Fruit fly (Drosophila melanogaster) whole organism, embryonic: Measurements from ENCODE around the gene Sps2.

ENCODE experiments used
- Antp ChIP-seq: fragments of 200-800 bp; sonication (Bioruptor generic); optimal IDR thresholded peaks from 3 replicates; lab custom pipeline; 2016; ENCODE audit warnings: missing biosample characterization, missing genetic modification characterization
- Atf6 ChIP-seq: fragments of 200-800 bp; sonication (Bioruptor generic); IDR thresholded peaks from 2 replicates; pipeline ENCODE4 v1.3.6; 2022; ENCODE audit warnings: missing biosample characterization, missing genetic modification characterization
- BEAF-32 ChIP-seq: fragments of 200-800 bp; sonication (Bioruptor generic); optimal IDR thresholded peaks from 3 replicates; lab custom pipeline; 2017; ENCODE audit warnings: missing biosample characterization, missing genetic modification characterization, mild to moderate bottlenecking, moderate library complexity, missing genetic modification reagents
- Bteb2 ChIP-seq: fragments of 200-800 bp; sonication (Bioruptor generic); optimal IDR thresholded peaks from 2 replicates; lab custom pipeline; 2016; ENCODE audit warnings: missing biosample characterization, missing genetic modification characterization
- CG10147 ChIP-seq: fragments of 200-800 bp; sonication (Bioruptor generic); optimal IDR thresholded peaks from 2 replicates; lab custom pipeline; 2019; ENCODE audit warnings: missing biosample characterization, mild to moderate bottlenecking, missing genetic modification characterization, moderate library complexity
- CG10274 ChIP-seq: fragments of 200-800 bp; sonication (Bioruptor generic); optimal IDR thresholded peaks from 3 replicates; lab custom pipeline; 2017; ENCODE audit warnings: missing biosample characterization, mild to moderate bottlenecking, missing genetic modification characterization
- CG10462 ChIP-seq: fragments of 200-800 bp; sonication (Bioruptor generic); optimal IDR thresholded peaks from 2 replicates; lab custom pipeline; 2016; ENCODE audit warnings: missing biosample characterization, missing genetic modification characterization
- CG12299 ChIP-seq: fragments of 200-800 bp; sonication (Bioruptor generic); optimal IDR thresholded peaks from 2 replicates; lab custom pipeline; 2018; ENCODE audit warnings: missing biosample characterization, mild to moderate bottlenecking, missing genetic modification characterization
- CG12659 ChIP-seq: fragments of 200-800 bp; sonication (Bioruptor generic); optimal IDR thresholded peaks from 3 replicates; lab custom pipeline; 2017; ENCODE audit warnings: mild to moderate bottlenecking, missing biosample characterization, missing genetic modification reagents, missing genetic modification characterization
- CG13123 ChIP-seq: fragments of 200-800 bp; sonication (Bioruptor generic); optimal IDR thresholded peaks from 2 replicates; lab custom pipeline; 2016; ENCODE audit warnings: missing biosample characterization, missing genetic modification characterization
- CG1529 ChIP-seq: fragments of 200-800 bp; sonication (Bioruptor generic); optimal IDR thresholded peaks from 3 replicates; lab custom pipeline; 2018; ENCODE audit warnings: missing biosample characterization, missing genetic modification characterization
- CG15601 ChIP-seq: fragments of 200-800 bp; sonication (Bioruptor generic); optimal IDR thresholded peaks from 3 replicates; lab custom pipeline; 2019; ENCODE audit warnings: missing biosample characterization, mild to moderate bottlenecking, missing genetic modification characterization, moderate library complexity
- CG18011 ChIP-seq: fragments of 200-800 bp; sonication (Bioruptor generic); optimal IDR thresholded peaks from 2 replicates; lab custom pipeline; 2017; ENCODE audit warnings: missing biosample characterization, missing genetic modification characterization, mild to moderate bottlenecking, moderate library complexity, missing genotype
- CG30403 ChIP-seq: fragments of 200-800 bp; sonication (Bioruptor generic); optimal IDR thresholded peaks from 3 replicates; lab custom pipeline; 2016; ENCODE audit warnings: missing biosample characterization, missing genetic modification characterization
- CG32772 ChIP-seq: fragments of 200-800 bp; sonication (Bioruptor generic); IDR thresholded peaks from 2 replicates; pipeline ENCODE4 v1.3.6; 2022; ENCODE audit warnings: missing biosample characterization, missing genetic modification characterization
- CG3838 ChIP-seq: fragments of 200-800 bp; sonication (Bioruptor generic); optimal IDR thresholded peaks from 3 replicates; lab custom pipeline; 2016; ENCODE audit warnings: missing biosample characterization, missing genetic modification characterization
- CG6791 ChIP-seq: fragments of 200-800 bp; sonication (Bioruptor generic); IDR thresholded peaks from 3 replicates; pipeline ENCODE4 v1.3.6; 2022; ENCODE audit warnings: missing biosample characterization, missing genetic modification characterization; ENCODE audit not compliant: partially characterized antibody
- CG7357 ChIP-seq: fragments of 200-800 bp; sonication (Bioruptor generic); IDR thresholded peaks from 3 replicates; pipeline ENCODE4 v1.3.6; 2022; ENCODE audit warnings: missing biosample characterization, missing genetic modification characterization
- CG7372 ChIP-seq: fragments of 200-800 bp; sonication (Bioruptor generic); IDR thresholded peaks from 2 replicates; pipeline ENCODE4 v1.3.6; 2022; ENCODE audit warnings: missing biosample characterization, missing genetic modification characterization
- CG9609 ChIP-seq: fragments of 200-800 bp; sonication (Bioruptor generic); optimal IDR thresholded peaks from 3 replicates; lab custom pipeline; 2016; ENCODE audit warnings: missing biosample characterization, missing genetic modification characterization
- Dip2 ChIP-seq: fragments of 200-800 bp; sonication (Bioruptor generic); IDR thresholded peaks from 2 replicates; pipeline ENCODE4 v1.3.6; 2022; ENCODE audit warnings: missing biosample characterization, missing genetic modification characterization
- Doc3 ChIP-seq: fragments of 200-800 bp; sonication (Bioruptor generic); IDR thresholded peaks from 3 replicates; pipeline ENCODE4 v1.3.6; 2022; ENCODE audit warnings: missing biosample characterization, missing genetic modification characterization; ENCODE audit not compliant: partially characterized antibody
- ERR ChIP-seq: fragments of 200-800 bp; sonication (Bioruptor generic); optimal IDR thresholded peaks from 2 replicates; lab custom pipeline; 2016; ENCODE audit warnings: missing biosample characterization, missing genetic modification characterization
- Med ChIP-seq: fragments of 200-800 bp; sonication (Bioruptor generic); peaks from one replicate; lab custom pipeline; 2016; ENCODE audit warnings: missing biosample characterization, missing genetic modification characterization, mild to moderate bottlenecking, inconsistent platforms, moderate library complexity
- Myb ChIP-seq: fragments of 200-800 bp; sonication (Bioruptor generic); optimal IDR thresholded peaks from 2 replicates; lab custom pipeline; 2016; ENCODE audit warnings: missing biosample characterization, missing genetic modification characterization
- Usf ChIP-seq: fragments of 200-800 bp; sonication (Bioruptor generic); optimal IDR thresholded peaks from 2 replicates; lab custom pipeline; 2017; ENCODE audit warnings: missing genotype, missing biosample characterization, missing genetic modification characterization
- ac ChIP-seq: fragments of 200-800 bp; sonication (Bioruptor generic); optimal IDR thresholded peaks from 3 replicates; lab custom pipeline; 2017; ENCODE audit warnings: missing biosample characterization, mild to moderate bottlenecking, missing genetic modification characterization
- ap ChIP-seq: fragments of 200-800 bp; sonication (Bioruptor generic); IDR thresholded peaks from 2 replicates; pipeline ENCODE4 v1.3.6; 2022; ENCODE audit warnings: missing biosample characterization, missing genetic modification characterization
- bbx ChIP-seq: fragments of 200-800 bp; sonication (Bioruptor generic); IDR thresholded peaks from 2 replicates; pipeline ENCODE4 v1.3.6; 2022; ENCODE audit warnings: missing biosample characterization, missing genetic modification characterization; ENCODE audit not compliant: partially characterized antibody
- bcd ChIP-seq: fragments of 200-800 bp; sonication (Bioruptor generic); optimal IDR thresholded peaks from 2 replicates; lab custom pipeline; 2017; ENCODE audit warnings: missing biosample characterization, mild to moderate bottlenecking, missing genetic modification characterization
- chinmo ChIP-seq: fragments of 200-800 bp; sonication (Bioruptor generic); IDR thresholded peaks from 4 replicates; pipeline ENCODE4 v1.3.6; 2022; ENCODE audit warnings: missing biosample characterization, missing genetic modification characterization; ENCODE audit not compliant: partially characterized antibody
- chm ChIP-seq: fragments of 200-800 bp; sonication (Bioruptor generic); IDR thresholded peaks from 2 replicates; pipeline ENCODE4 v1.3.6; 2022; ENCODE audit warnings: missing biosample characterization, missing genetic modification characterization
- croc ChIP-seq: fragments of 200-800 bp; sonication (Bioruptor generic); conservative IDR thresholded peaks from 3 replicates; pipeline ENCODE4 v1.3.6; 2022; ENCODE audit warnings: missing biosample characterization, missing genetic modification characterization
- eve ChIP-seq, 2 experiments: fragments of >200 bp; optimal IDR thresholded peaks; 2 replicates each; lab custom pipeline; 2017; ENCODE audit warnings: missing biosample characterization in 2 of 2, missing genetic modification characterization in 2 of 2
- fu2 ChIP-seq: fragments of 200-800 bp; sonication (Bioruptor generic); optimal IDR thresholded peaks from 2 replicates; lab custom pipeline; 2016; ENCODE audit warnings: missing biosample characterization, missing genetic modification characterization
- gcm2 ChIP-seq: fragments of 200-800 bp; sonication (Bioruptor generic); optimal IDR thresholded peaks from 2 replicates; lab custom pipeline; 2016; ENCODE audit warnings: missing biosample characterization, missing genetic modification characterization
- p53 ChIP-seq: fragments of 200-800 bp; sonication (Bioruptor generic); optimal IDR thresholded peaks from 2 replicates; lab custom pipeline; 2016; ENCODE audit warnings: missing biosample characterization, missing genetic modification characterization
- pnt ChIP-seq: fragments of 200-800 bp; sonication (Bioruptor generic); optimal IDR thresholded peaks from 3 replicates; lab custom pipeline; 2016; ENCODE audit warnings: missing biosample characterization, missing genetic modification characterization
- pum ChIP-seq: fragments of 200-800 bp; sonication (Bioruptor generic); optimal IDR thresholded peaks from 2 replicates; lab custom pipeline; 2016; ENCODE audit warnings: missing biosample characterization, missing genetic modification characterization
- run ChIP-seq: fragments of 200-800 bp; sonication (Bioruptor generic); optimal IDR thresholded peaks from 3 replicates; lab custom pipeline; 2018; ENCODE audit warnings: missing biosample characterization, mild to moderate bottlenecking, missing genetic modification characterization
- salm ChIP-seq: fragments of 200-800 bp; sonication (Bioruptor generic); optimal IDR thresholded peaks from 2 replicates; lab custom pipeline; 2018; ENCODE audit warnings: missing biosample characterization, mild to moderate bottlenecking, missing genetic modification characterization
- sens-2 ChIP-seq: fragments of 200-800 bp; sonication (Bioruptor generic); IDR thresholded peaks from 2 replicates; pipeline ENCODE4 v1.3.6; 2022; ENCODE audit warnings: missing biosample characterization, missing genetic modification characterization
- seq ChIP-seq: fragments of 200-800 bp; sonication (Bioruptor generic); IDR thresholded peaks from 2 replicates; pipeline ENCODE4 v1.3.6; 2022; ENCODE audit warnings: missing biosample characterization, missing genetic modification characterization
- shn ChIP-seq: fragments of 200-800 bp; sonication (Bioruptor generic); optimal IDR thresholded peaks from 3 replicates; lab custom pipeline; 2016; ENCODE audit warnings: missing biosample characterization, missing genetic modification characterization
- slp2 ChIP-seq: fragments of 200-800 bp; sonication (Bioruptor generic); optimal IDR thresholded peaks from 2 replicates; lab custom pipeline; 2016; ENCODE audit warnings: missing biosample characterization, missing genetic modification characterization
- so ChIP-seq: fragments of 200-800 bp; sonication (Bioruptor generic); IDR thresholded peaks from 3 replicates; pipeline ENCODE4 v1.3.6; 2022; ENCODE audit warnings: missing biosample characterization, missing genetic modification characterization
- trem ChIP-seq: fragments of 200-800 bp; optimal IDR thresholded peaks from 3 replicates; lab custom pipeline; 2019; ENCODE audit warnings: missing biosample characterization, mild to moderate bottlenecking, missing genetic modification characterization, moderate library complexity
- twi ChIP-seq: fragments of 200-800 bp; optimal IDR thresholded peaks from 2 replicates; lab custom pipeline; 2019; ENCODE audit warnings: missing biosample characterization, mild to moderate bottlenecking, missing genetic modification characterization, moderate library complexity
- vfl ChIP-seq: fragments of 200-800 bp; sonication (Bioruptor generic); optimal IDR thresholded peaks from 2 replicates; lab custom pipeline; 2016; ENCODE audit warnings: missing biosample characterization, missing genetic modification characterization
- vnd ChIP-seq: fragments of 200-800 bp; sonication (Bioruptor generic); IDR thresholded peaks from 3 replicates; pipeline ENCODE4 v1.3.6; 2022; ENCODE audit warnings: missing biosample characterization, missing genetic modification characterization; ENCODE audit not compliant: partially characterized antibody

Sps2 gene

DNA sequence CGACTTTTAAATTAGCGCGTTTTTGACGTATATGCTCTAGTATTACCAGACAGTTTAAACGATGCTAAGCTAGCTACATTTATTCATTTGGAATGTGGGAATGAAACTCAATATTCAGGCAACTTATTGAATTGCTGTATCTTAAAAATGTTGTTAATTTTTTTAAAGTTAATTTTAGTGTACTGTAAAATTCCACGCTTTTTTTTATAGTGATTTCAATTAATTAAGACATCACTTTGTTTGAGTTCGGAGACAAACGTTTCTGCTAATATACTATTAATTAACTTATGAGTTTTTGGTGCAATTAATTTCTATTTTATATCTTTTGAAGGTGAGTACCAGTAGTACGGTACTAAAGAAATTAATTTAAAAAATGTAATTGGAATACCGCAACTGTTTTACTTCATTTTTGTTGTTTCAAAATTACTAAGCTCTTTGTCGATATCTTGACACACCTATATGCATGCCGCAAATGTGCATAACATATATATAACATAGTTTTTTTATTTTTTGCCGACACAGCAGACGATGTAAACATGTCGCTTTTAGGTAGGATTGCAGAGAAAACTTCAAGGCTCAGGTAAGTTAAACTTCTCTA is 43.9 kb downstream of the Sps2 start, which contains the start of the genes Cdk1 and mRpS7 (continued):
- TF ChIP-seq gcm2 (GFP tag; lab: Kevin White, UChicago): peak; percentile 13
- 0 out of 2 replicates have a peak, but pooled peaks have one; percentile 40 for TF ChIP-seq ap (GFP tag; lab: Robert Waterston, UW)
- peak; percentile 40 for TF ChIP-seq Myb (GFP tag; lab: Kevin White, UChicago)
- peak; percentile 53 for TF ChIP-seq CG9609 (GFP tag; lab: Kevin White, UChicago)
- peak; percentile 79 for TF ChIP-seq Atf6 (GFP tag; lab: Robert Waterston, UW)
- peak; percentile 75 for TF ChIP-seq CG15601
- peak; percentile 29 for TF ChIP-seq fu2 (GFP tag; lab: Kevin White, UChicago)
- TF ChIP-seq CG7372 (GFP tag; lab: Robert Waterston, UW): peak; percentile 65
- peak; percentile 72 for TF ChIP-seq CG32772 (GFP tag; lab: Robert Waterston, UW)
- no peak for TF ChIP-seq p53 (GFP tag; lab: Kevin White, UChicago)
- no peak for TF ChIP-seq Doc3 (GFP tag; lab: Robert Waterston, UW)
- no peak for TF ChIP-seq chinmo
- peak; percentile 9 for TF ChIP-seq CG18011
- TF ChIP-seq CG3838 (GFP tag; lab: Kevin White, UChicago): peak; percentile 63
- peak; percentile 65; the same call in 2 of the 3 replicates for TF ChIP-seq CG7357 (GFP tag; lab: Robert Waterston, UW)
- TF ChIP-seq so (GFP tag; lab: Robert Waterston, UW): 0 out of 3 replicates have a peak, but pooled peaks have one; percentile 34
- peak; percentile 76 for TF ChIP-seq CG12659
- peak; percentile 50 for TF ChIP-seq slp2
- peak; percentile 83 for TF ChIP-seq CG30403 (GFP tag; lab: Kevin White, UChicago)
- no peak for TF ChIP-seq CG6791 (GFP tag; lab: Robert Waterston, UW)
- peak; percentile 46 for TF ChIP-seq CG10462 (GFP tag; lab: Kevin White, UChicago)
- TF ChIP-seq CG1529 (GFP tag; lab: Kevin White, UChicago): peak; percentile 45
- TF ChIP-seq CG13123 (GFP tag; lab: Kevin White, UChicago): peak; percentile 46
- TF ChIP-seq salm (tag; lab: Kevin White, UChicago): peak; percentile 66
- TF ChIP-seq bbx (GFP tag; lab: Robert Waterston, UW): no peak
- no peak for TF ChIP-seq seq (GFP tag; lab: Robert Waterston, UW)
- peak; percentile 31 for TF ChIP-seq shn (GFP tag; lab: Kevin White, UChicago)
- peak; percentile 43 for TF ChIP-seq Antp
- TF ChIP-seq run (tag; lab: Kevin White, UChicago): no peak
- peak; percentile 32 for TF ChIP-seq CG12299 (tag; lab: Kevin White, UChicago)
- 0 out of 2 replicates have a peak, but pooled peaks have one; percentile 20 for TF ChIP-seq sens-2 (GFP tag; lab: Robert Waterston, UW)
- TF ChIP-seq Med (GFP tag; lab: Kevin White, UChicago): peak; percentile 86
- TF ChIP-seq CG10274 (GFP tag; lab: Kevin White, UChicago): no peak
- peak in 1 of 2 experiments; percentile 41 for TF ChIP-seq eve (GFP tag; optimal IDR thresholded peaks at IDR 0.05; lab: Kevin White, UChicago)
- TF ChIP-seq chm (GFP tag; lab: Robert Waterston, UW): peak; percentile 68
- peak; percentile 56 for TF ChIP-seq pum (GFP tag; lab: Kevin White, UChicago)
- TF ChIP-seq bcd (GFP tag; lab: Kevin White, UChicago): peak; percentile 71
- TF ChIP-seq CG10147 (GFP tag; lab: Kevin White, UChicago): peak; percentile 66
- no peak for TF ChIP-seq Dip2 (GFP tag; lab: Robert Waterston, UW)
- TF ChIP-seq ac (GFP tag; lab: Kevin White, UChicago): no peak
- TF ChIP-seq trem (tag; lab: Kevin White, UChicago): peak; percentile 61
- TF ChIP-seq pnt (GFP tag; lab: Kevin White, UChicago): peak; percentile 57
- TF ChIP-seq vnd (GFP tag; lab: Robert Waterston, UW): no peak
- no peak for TF ChIP-seq ERR (GFP tag; lab: Kevin White, UChicago)
- TF ChIP-seq Usf: peak; percentile 40
- TF ChIP-seq vfl: no peak
- TF ChIP-seq croc: peak; percentile 57
- peak; percentile 69 for TF ChIP-seq Bteb2 (GFP tag; lab: Kevin White, UChicago)
- peak; percentile 33 for TF ChIP-seq BEAF-32 (GFP tag; lab: Kevin White, UChicago)
- TF ChIP-seq twi (tag; lab: Kevin White, UChicago): peak; percentile 62
